Fruit fly (Drosophila melanogaster) S2 (cell line): Measurements from ENCODE around the gene CkIIalpha-i3.

ENCODE experiments used
- CG8478 ChIP-seq: fragments of >200 bp; optimal IDR thresholded peaks from 2 replicates; lab custom pipeline; 2018
- CTCF ChIP-seq, 2 experiments: fragments of >200 bp; optimal IDR thresholded peaks; 2 replicates each; lab custom pipeline; 2018

dm6 chr3L:758516-758915 lies 48.1 kb upstream of the CkIIalpha-i3 start:
- TF ChIP-seq CG8478 (lab: Kevin White, UChicago) (no peak), CTCF (optimal IDR thresholded peaks at IDR 0.05; lab: Kevin White, UChicago) (no peak)
